Fruit fly (Drosophila melanogaster) whole organism, embryonic: ENCODE data around the gene TwdlQ.

ENCODE experiments used
- Antp ChIP-seq: fragments of 200-800 bp; sonication (Bioruptor generic); optimal IDR thresholded peaks from 3 replicates; lab custom pipeline; 2016; ENCODE audit warnings: missing biosample characterization, missing genetic modification characterization
- CG10147 ChIP-seq: fragments of 200-800 bp; sonication (Bioruptor generic); optimal IDR thresholded peaks from 2 replicates; lab custom pipeline; 2019; ENCODE audit warnings: missing biosample characterization, mild to moderate bottlenecking, missing genetic modification characterization, moderate library complexity
- CG1024 ChIP-seq: fragments of 200-800 bp; sonication (Bioruptor generic); IDR thresholded peaks from 2 replicates; pipeline ENCODE4 v1.3.6; 2022; ENCODE audit warnings: missing biosample characterization, missing genetic modification characterization
- CG10565 ChIP-seq: fragments of 200-800 bp; sonication (Bioruptor generic); optimal IDR thresholded peaks from 3 replicates; lab custom pipeline; 2016; ENCODE audit warnings: missing biosample characterization, mild to moderate bottlenecking, missing genetic modification characterization
- CG10959 ChIP-seq: fragments of 200-800 bp; sonication (Bioruptor generic); IDR thresholded peaks from 2 replicates; pipeline ENCODE4 v1.3.6; 2022; ENCODE audit warnings: missing biosample characterization, missing genetic modification characterization
- CG11398 ChIP-seq: fragments of 200-800 bp; sonication (Bioruptor generic); optimal IDR thresholded peaks from 2 replicates; lab custom pipeline; 2016; ENCODE audit warnings: missing biosample characterization, missing genetic modification characterization
- CG11723 ChIP-seq: fragments of 200-800 bp; sonication (Bioruptor generic); optimal IDR thresholded peaks from 2 replicates; lab custom pipeline; 2017; ENCODE audit warnings: missing biosample characterization, mild to moderate bottlenecking, missing genetic modification characterization
- CG12391 ChIP-seq: fragments of 200-800 bp; sonication (Bioruptor generic); optimal IDR thresholded peaks from 3 replicates; lab custom pipeline; 2018; ENCODE audit warnings: missing biosample characterization, mild to moderate bottlenecking, missing genetic modification characterization, moderate library complexity
- CG14710 ChIP-seq: fragments of 200-800 bp; sonication (Bioruptor generic); optimal IDR thresholded peaks from 3 replicates; lab custom pipeline; 2019; ENCODE audit warnings: missing biosample characterization, mild to moderate bottlenecking, missing genetic modification characterization, moderate library complexity
- CG1602 ChIP-seq: fragments of 200-800 bp; sonication (Bioruptor generic); optimal IDR thresholded peaks from 3 replicates; lab custom pipeline; 2016; ENCODE audit warnings: missing biosample characterization, missing genetic modification characterization
- CG16813 ChIP-seq: fragments of 200-800 bp; sonication (Bioruptor generic); IDR thresholded peaks from 3 replicates; pipeline ENCODE4 v1.3.6; 2022; ENCODE audit warnings: missing biosample characterization, missing genetic modification characterization; ENCODE audit not compliant: partially characterized antibody
- CG17361 ChIP-seq: fragments of 200-800 bp; sonication (Bioruptor generic); IDR thresholded peaks from 3 replicates; pipeline ENCODE4 v1.3.6; 2022; ENCODE audit warnings: missing biosample characterization, missing genetic modification characterization
- CG17612 ChIP-seq: fragments of 200-800 bp; sonication (Bioruptor generic); IDR thresholded peaks from 2 replicates; pipeline ENCODE4 v1.3.6; 2022; ENCODE audit warnings: missing biosample characterization, missing genetic modification characterization
- CG34224 ChIP-seq: fragments of 200-800 bp; sonication (Bioruptor generic); IDR thresholded peaks from 3 replicates; pipeline ENCODE4 v1.3.6; 2022; ENCODE audit warnings: missing biosample characterization, missing genetic modification characterization; ENCODE audit not compliant: partially characterized antibody
- CG42726 ChIP-seq: fragments of 200-800 bp; sonication (Bioruptor generic); IDR thresholded peaks from 2 replicates; pipeline ENCODE4 v1.3.6; 2022; ENCODE audit warnings: missing biosample characterization, missing genetic modification characterization; ENCODE audit not compliant: partially characterized antibody
- CG4360 ChIP-seq: fragments of 200-800 bp; sonication (Bioruptor generic); IDR thresholded peaks from 2 replicates; pipeline ENCODE4 v1.3.6; 2022; ENCODE audit warnings: missing biosample characterization, missing genetic modification characterization
- CG43689 ChIP-seq: fragments of 200-800 bp; sonication (Bioruptor generic); IDR thresholded peaks from 2 replicates; pipeline ENCODE4 v1.3.6; 2022; ENCODE audit warnings: missing biosample characterization, missing genetic modification characterization
- CG4707 ChIP-seq: fragments of 200-800 bp; sonication (Bioruptor generic); optimal IDR thresholded peaks from 2 replicates; lab custom pipeline; 2018; ENCODE audit warnings: missing biosample characterization, mild to moderate bottlenecking, missing genetic modification characterization, moderate library complexity
- CG4730 ChIP-seq: fragments of 200-800 bp; sonication (Bioruptor generic); IDR thresholded peaks from 2 replicates; pipeline ENCODE4 v1.3.6; 2022; ENCODE audit warnings: missing biosample characterization, missing genetic modification characterization
- CG7987 ChIP-seq: fragments of 200-800 bp; sonication (Bioruptor generic); optimal IDR thresholded peaks from 2 replicates; lab custom pipeline; 2018; ENCODE audit warnings: missing biosample characterization, mild to moderate bottlenecking, missing genetic modification characterization, moderate library complexity
- CG8281 ChIP-seq: fragments of 200-800 bp; sonication (Bioruptor generic); optimal IDR thresholded peaks from 2 replicates; lab custom pipeline; 2018; ENCODE audit warnings: missing biosample characterization, mild to moderate bottlenecking, missing genetic modification characterization, moderate library complexity
- CG8359 ChIP-seq: fragments of 200-800 bp; sonication (Bioruptor generic); optimal IDR thresholded peaks from 2 replicates; lab custom pipeline; 2017; ENCODE audit warnings: missing biosample characterization, mild to moderate bottlenecking, missing genetic modification characterization, borderline replicate concordance
- Dad ChIP-seq: fragments of 200-800 bp; sonication (Bioruptor generic); optimal IDR thresholded peaks from 3 replicates; lab custom pipeline; 2016; ENCODE audit warnings: missing biosample characterization, missing genetic modification characterization
- Dfd ChIP-seq, 2 experiments: fragments of >200 bp; optimal IDR thresholded peaks; 2 replicates each; lab custom pipeline; 2017; ENCODE audit warnings: missing biosample characterization in 2 of 2, missing genetic modification characterization in 2 of 2
- Dp ChIP-seq: fragments of 200-800 bp; sonication (Bioruptor generic); optimal IDR thresholded peaks from 2 replicates; lab custom pipeline; 2018; ENCODE audit warnings: missing biosample characterization, mild to moderate bottlenecking, missing genetic modification characterization, moderate library complexity
- Dref ChIP-seq: fragments of 200-800 bp; sonication (Bioruptor generic); IDR thresholded peaks from 2 replicates; pipeline ENCODE4 v1.3.6; 2022; ENCODE audit warnings: missing biosample characterization, missing genetic modification characterization
- Fer1 ChIP-seq: fragments of 200-800 bp; sonication (Bioruptor generic); optimal IDR thresholded peaks from 2 replicates; lab custom pipeline; 2017; ENCODE audit warnings: missing biosample characterization, mild to moderate bottlenecking, missing genetic modification characterization
- Hr51 ChIP-seq, 2 experiments: fragments of 200-800 bp; sonication (Bioruptor generic); optimal IDR thresholded peaks; 2 replicates in 1 of 2; 3 replicates in 1 of 2; lab custom pipeline; 2016 to 2018; ENCODE audit warnings: missing biosample characterization in 2 of 2, missing genetic modification characterization in 2 of 2, mild to moderate bottlenecking in 1 of 2, moderate library complexity in 1 of 2
- Mad ChIP-seq: fragments of 200-800 bp; sonication (Bioruptor generic); optimal IDR thresholded peaks from 2 replicates; lab custom pipeline; 2016; ENCODE audit warnings: missing biosample characterization, missing genetic modification characterization
- Pdp1 ChIP-seq, 2 experiments: fragments of 200-800 bp; sonication (Bioruptor generic); optimal IDR thresholded peaks; 3 replicates each; lab custom pipeline; 2016; ENCODE audit warnings: missing biosample characterization in 2 of 2, missing genetic modification characterization in 2 of 2, mild to moderate bottlenecking in 1 of 2, moderate library complexity in 1 of 2
- Poxn ChIP-seq: fragments of 200-800 bp; sonication (Bioruptor generic); IDR thresholded peaks from 2 replicates; pipeline ENCODE4 v1.3.6; 2022; ENCODE audit warnings: missing biosample characterization, missing genetic modification characterization
- Side ChIP-seq: fragments of 200-800 bp; sonication (Bioruptor generic); optimal IDR thresholded peaks from 2 replicates; lab custom pipeline; 2016; ENCODE audit warnings: missing biosample characterization, missing genetic modification characterization
- Trl ChIP-seq, 3 experiments: fragments of >200 bp in 2 of 3; fragments of 200-800 bp in 1 of 3; sonication (Bioruptor generic) in 1 of 3; optimal IDR thresholded peaks; 2 replicates in 1 of 3; 3 replicates in 2 of 3; lab custom pipeline; 2016 to 2017; ENCODE audit warnings: missing biosample characterization in 1 of 3, missing genetic modification characterization in 1 of 3
- ash1 ChIP-seq: fragments of 200-800 bp; sonication (Bioruptor generic); optimal IDR thresholded peaks from 2 replicates; lab custom pipeline; 2018; ENCODE audit warnings: missing biosample characterization, mild to moderate bottlenecking, missing genetic modification characterization
- bbx ChIP-seq: fragments of 200-800 bp; sonication (Bioruptor generic); IDR thresholded peaks from 2 replicates; pipeline ENCODE4 v1.3.6; 2022; ENCODE audit warnings: missing biosample characterization, missing genetic modification characterization; ENCODE audit not compliant: partially characterized antibody
- cwo ChIP-seq: fragments of 200-800 bp; sonication (Bioruptor generic); optimal IDR thresholded peaks from 3 replicates; lab custom pipeline; 2017; ENCODE audit warnings: missing biosample characterization, missing genetic modification characterization, mild to moderate bottlenecking, moderate library complexity, missing genetic modification reagents
- da ChIP-seq: fragments of 200-800 bp; sonication (Bioruptor generic); optimal IDR thresholded peaks from 2 replicates; lab custom pipeline; 2016; ENCODE audit warnings: missing biosample characterization, missing genetic modification characterization
- dimm ChIP-seq: fragments of 200-800 bp; sonication (Bioruptor generic); IDR thresholded peaks from 2 replicates; pipeline ENCODE4 v1.3.6; 2022; ENCODE audit warnings: missing biosample characterization, missing genetic modification characterization
- gem ChIP-seq: fragments of 200-800 bp; sonication (Bioruptor generic); optimal IDR thresholded peaks from 2 replicates; lab custom pipeline; 2019; ENCODE audit warnings: missing biosample characterization, mild to moderate bottlenecking, missing genetic modification characterization, moderate library complexity
- her ChIP-seq: fragments of 200-800 bp; sonication (Bioruptor generic); optimal IDR thresholded peaks from 2 replicates; lab custom pipeline; 2016; ENCODE audit warnings: missing biosample characterization, missing genetic modification characterization
- hkb ChIP-seq, 2 experiments: fragments of 200-800 bp in 1 of 2; fragments of >200 bp in 1 of 2; sonication (Bioruptor generic) in 1 of 2; IDR thresholded peaks in 1 of 2; optimal IDR thresholded peaks in 1 of 2; 2 replicates each; pipeline versions ENCODE4 v1.3.6 to Lab custom; 2017 to 2022; ENCODE audit warnings: missing biosample characterization in 1 of 2, missing genetic modification characterization in 1 of 2
- jing ChIP-seq: fragments of 200-800 bp; sonication (Bioruptor generic); optimal IDR thresholded peaks from 2 replicates; lab custom pipeline; 2018; ENCODE audit warnings: missing biosample characterization, mild to moderate bottlenecking, missing genetic modification characterization
- lmd ChIP-seq: fragments of 200-800 bp; sonication (Bioruptor generic); IDR thresholded peaks from 2 replicates; pipeline ENCODE4 v1.3.6; 2022; ENCODE audit warnings: missing biosample characterization, missing genetic modification characterization
- sens ChIP-seq: fragments of 200-800 bp; sonication (Bioruptor generic); peaks from one replicate; lab custom pipeline; 2016; ENCODE audit warnings: missing biosample characterization, missing genetic modification characterization
- sens-2 ChIP-seq: fragments of 200-800 bp; sonication (Bioruptor generic); IDR thresholded peaks from 2 replicates; pipeline ENCODE4 v1.3.6; 2022; ENCODE audit warnings: missing biosample characterization, missing genetic modification characterization
- seq ChIP-seq: fragments of 200-800 bp; sonication (Bioruptor generic); IDR thresholded peaks from 2 replicates; pipeline ENCODE4 v1.3.6; 2022; ENCODE audit warnings: missing biosample characterization, missing genetic modification characterization
- stc ChIP-seq: fragments of 200-800 bp; sonication (Bioruptor generic); IDR thresholded peaks from 2 replicates; pipeline ENCODE4 v1.3.6; 2022; ENCODE audit warnings: missing biosample characterization, missing genetic modification characterization
- tgo ChIP-seq: fragments of 200-800 bp; sonication (Bioruptor generic); IDR thresholded peaks from 3 replicates; pipeline ENCODE4 v1.3.6; 2022; ENCODE audit warnings: missing biosample characterization, missing genetic modification characterization
- unpg ChIP-seq: fragments of 200-800 bp; sonication (Bioruptor generic); optimal IDR thresholded peaks from 3 replicates; lab custom pipeline; 2018; ENCODE audit warnings: missing biosample characterization, mild to moderate bottlenecking, missing genetic modification characterization, moderate library complexity
- yki ChIP-seq: fragments of >200 bp; optimal IDR thresholded peaks from 3 replicates; lab custom pipeline; 2018

The TwdlQ gene

dm6 chr3R:26654594-26654993 lies 38.8 kb downstream of the TwdlQ start (continued):
- no peak for TF ChIP-seq CG42726 (GFP tag; lab: Robert Waterston, UW)
- peak; percentile 36 for TF ChIP-seq CG10147 (GFP tag; lab: Kevin White, UChicago)
- TF ChIP-seq Antp (GFP tag; lab: Kevin White, UChicago) = peak; percentile 54
- TF ChIP-seq CG4707 = no peak
- no peak for TF ChIP-seq CG12391
- no peak for TF ChIP-seq CG17361 (GFP tag; lab: Robert Waterston, UW)
- peak in 1 of 2 experiments; percentile 77 for TF ChIP-seq Hr51 (GFP tag; optimal IDR thresholded peaks at IDR 0.05; lab: Kevin White, UChicago)
- TF ChIP-seq Trl (optimal IDR thresholded peaks at IDR 0.05; lab: Kevin White, UChicago) = no peak
- peak; percentile 41 for TF ChIP-seq Trl (GFP tag; optimal IDR thresholded peaks at IDR 0.05; lab: Kevin White, UChicago)
- no peak for TF ChIP-seq Mad
- TF ChIP-seq CG10959 (GFP tag; lab: Robert Waterston, UW) = no peak
- TF ChIP-seq Dfd (GFP tag; optimal IDR thresholded peaks at IDR 0.05; lab: Kevin White, UChicago) = no peak
- peak in 1 of 2 experiments; percentile 39 for TF ChIP-seq Pdp1 (GFP tag; optimal IDR thresholded peaks at IDR 0.05; lab: Kevin White, UChicago)
- TF ChIP-seq CG34224 = no peak
- no peak for TF ChIP-seq CG4360 (GFP tag; lab: Robert Waterston, UW)
- TF ChIP-seq her (GFP tag; lab: Kevin White, UChicago) = no peak
- no peak for TF ChIP-seq CG10565
- TF ChIP-seq ash1 (GFP tag; lab: Kevin White, UChicago) = no peak
- TF ChIP-seq CG8359 = no peak
- peak; percentile 23; the same call in 1 of the 2 replicates for TF ChIP-seq CG1024 (GFP tag; lab: Robert Waterston, UW)
- TF ChIP-seq stc (GFP tag; lab: Robert Waterston, UW) = peak; percentile 40; the same call in 1 of the 2 replicates
- no peak for TF ChIP-seq CG11723 (GFP tag; lab: Kevin White, UChicago)
- no peak for TF ChIP-seq yki (lab: Kevin White, UChicago)
- no peak for TF ChIP-seq CG7987
- TF ChIP-seq cwo = peak; percentile 51
- TF ChIP-seq hkb (optimal IDR thresholded peaks at IDR 0.05; lab: Kevin White, UChicago) = no peak
- TF ChIP-seq hkb (GFP tag; IDR thresholded peaks at IDR 0.05; lab: Robert Waterston, UW) = peak; percentile 69
- no peak for TF ChIP-seq CG17612 (GFP tag; lab: Robert Waterston, UW)
- TF ChIP-seq Dp = no peak
- peak; percentile 57 for TF ChIP-seq unpg (GFP tag; lab: Kevin White, UChicago)
- TF ChIP-seq CG11398 (GFP tag; lab: Kevin White, UChicago) = no peak
- TF ChIP-seq CG43689 (GFP tag; lab: Robert Waterston, UW) = no peak
- peak; percentile 56; the same call in 1 of the 2 replicates for TF ChIP-seq lmd (GFP tag; lab: Robert Waterston, UW)
- TF ChIP-seq seq (GFP tag; lab: Robert Waterston, UW) = peak; percentile 60; the same call in 1 of the 2 replicates
- TF ChIP-seq Dref (GFP tag; lab: Robert Waterston, UW) = no peak
- TF ChIP-seq bbx = no peak
- TF ChIP-seq Side (GFP tag; lab: Kevin White, UChicago) = peak; percentile 18
- TF ChIP-seq Fer1 (GFP tag; lab: Kevin White, UChicago) = peak; percentile 72
- TF ChIP-seq Dad (GFP tag; lab: Kevin White, UChicago) = no peak
- TF ChIP-seq da (GFP tag; lab: Kevin White, UChicago) = no peak
- TF ChIP-seq sens-2 = no peak
- no peak for TF ChIP-seq dimm (GFP tag; lab: Robert Waterston, UW)
- TF ChIP-seq sens (GFP tag; lab: Kevin White, UChicago) = peak; percentile 88
- TF ChIP-seq CG14710 (tag; lab: Kevin White, UChicago) = no peak
- peak; percentile 1 for TF ChIP-seq CG1602 (GFP tag; lab: Kevin White, UChicago)
- peak; percentile 74 for TF ChIP-seq gem (tag; lab: Kevin White, UChicago)
- no peak for TF ChIP-seq jing
- peak; percentile 66; the same call in 2 of the 3 replicates for TF ChIP-seq tgo
- no peak for TF ChIP-seq CG8281 (tag; lab: Kevin White, UChicago)
- TF ChIP-seq Poxn (GFP tag; lab: Robert Waterston, UW) = no peak
- peak; percentile 41 for TF ChIP-seq CG4730
- no peak for TF ChIP-seq CG16813 (GFP tag; lab: Robert Waterston, UW)
